Worm (Caenorhabditis elegans) whole organism, young adult: ENCODE data around the gene C03F11.2.

Source experiments
- B0035.1 ChIP-seq: sonication (generic microtip); optimal IDR thresholded peaks from 2 replicates; lab custom pipeline; 2016; ENCODE audit warnings: missing genetic modification characterization, mild to moderate bottlenecking, missing compliant biosample characterization, missing genotype, missing genetic modification reagents
- B0261.1 ChIP-seq: sonication (generic microtip); optimal IDR thresholded peaks from 2 replicates; lab custom pipeline; 2016; ENCODE audit warnings: mild to moderate bottlenecking, missing genetic modification characterization, moderate library complexity, missing compliant biosample characterization
- F37B4.10 ChIP-seq: fragments of 200-800 bp; sonication (Bioruptor generic); IDR thresholded peaks from 2 replicates; pipeline ENCODE4 v1.3.6; 2022; ENCODE audit warnings: missing genetic modification characterization, missing compliant biosample characterization
- F39B2.1 ChIP-seq: fragments of 200-800 bp; sonication (Bioruptor generic); IDR thresholded peaks from 2 replicates; pipeline ENCODE4 v1.3.6; 2022; ENCODE audit warnings: missing genetic modification reagents, missing genetic modification characterization, missing compliant biosample characterization
- F49E8.2 ChIP-seq: sonication (generic microtip); optimal IDR thresholded peaks from 3 replicates; lab custom pipeline; 2017; ENCODE audit warnings: missing genetic modification characterization, mild to moderate bottlenecking, missing compliant biosample characterization, antibody characterized with exemption, moderate library complexity; ENCODE audit not compliant: insufficient read depth
- F57C9.4 ChIP-seq: sonication (generic microtip); optimal IDR thresholded peaks from 2 replicates; lab custom pipeline; 2017; ENCODE audit warnings: mild to moderate bottlenecking, missing genetic modification characterization, missing compliant biosample characterization
- K11D2.4 ChIP-seq: fragments of 200-800 bp; sonication (Bioruptor generic); IDR thresholded peaks from 2 replicates; pipeline ENCODE4 v1.3.6; 2022; ENCODE audit warnings: missing genetic modification reagents, missing genetic modification characterization, missing compliant biosample characterization
- T26A5.8 ChIP-seq: sonication (generic microtip); optimal IDR thresholded peaks from 2 replicates; lab custom pipeline; 2016; ENCODE audit warnings: missing genetic modification characterization, missing compliant biosample characterization
- Y53G8AR.9 ChIP-seq: fragments of 200-800 bp; sonication (Bioruptor generic); conservative IDR thresholded peaks from 2 replicates; pipeline ENCODE4 v1.3.6; 2022; ENCODE audit warnings: missing genetic modification reagents, missing genetic modification characterization, missing compliant biosample characterization
- Y95B8A.8 ChIP-seq: fragments of 200-800 bp; sonication (Bioruptor generic); IDR thresholded peaks from 2 replicates; pipeline ENCODE4 v1.3.6; 2022; ENCODE audit warnings: missing genetic modification reagents, missing genetic modification characterization, missing compliant biosample characterization
- ama-1 ChIP-seq, 3 experiments: fragments of 150-350 bp in 1 of 3; sonication (generic microtip) in 2 of 3; optimal IDR thresholded peaks; 2 replicates each; lab custom pipeline; 2014 to 2018; ENCODE audit warnings: missing biosample characterization in 2 of 3, missing genetic modification characterization in 2 of 3, missing genetic modification reagents in 2 of 3
- atf-7 ChIP-seq: sonication (generic microtip); optimal IDR thresholded peaks from 2 replicates; lab custom pipeline; 2017; ENCODE audit warnings: mild to moderate bottlenecking, missing genetic modification characterization, missing compliant biosample characterization
- attf-5 ChIP-seq: fragments of 200-800 bp; sonication (Bioruptor generic); optimal IDR thresholded peaks from 2 replicates; lab custom pipeline; 2018; ENCODE audit warnings: mild to moderate bottlenecking, missing genetic modification characterization, missing compliant biosample characterization
- ceh-40 ChIP-seq: fragments of 200-800 bp; sonication (Bioruptor generic); IDR thresholded peaks from 2 replicates; pipeline ENCODE4 v1.3.6; 2022; ENCODE audit warnings: missing genetic modification characterization, missing compliant biosample characterization
- ceh-58 ChIP-seq: fragments of 200-800 bp; sonication (Bioruptor generic); IDR thresholded peaks from 2 replicates; pipeline ENCODE4 v1.3.6; 2022; ENCODE audit warnings: missing genetic modification characterization, missing compliant biosample characterization
- dpff-1 ChIP-seq: sonication (generic microtip); optimal IDR thresholded peaks from 2 replicates; lab custom pipeline; 2017; ENCODE audit warnings: mild to moderate bottlenecking, missing genetic modification characterization, missing compliant biosample characterization
- egl-18 ChIP-seq: fragments of 200-800 bp; sonication (Bioruptor generic); IDR thresholded peaks from 2 replicates; pipeline ENCODE4 v1.3.6; 2022; ENCODE audit warnings: missing genetic modification reagents, missing genetic modification characterization, missing compliant biosample characterization
- ets-4 ChIP-seq: fragments of 200-800 bp; sonication (Bioruptor generic); optimal IDR thresholded peaks from 2 replicates; lab custom pipeline; 2018; ENCODE audit warnings: mild to moderate bottlenecking, missing genetic modification characterization, missing compliant biosample characterization
- him-1 ChIP-seq: sonication (generic microtip); optimal IDR thresholded peaks from 2 replicates; lab custom pipeline; 2016; ENCODE audit warnings: missing genotype, missing genetic modification reagents, missing genetic modification characterization, missing compliant biosample characterization
- hlh-26 ChIP-seq: fragments of 200-800 bp; sonication (Bioruptor generic); conservative IDR thresholded peaks from 2 replicates; pipeline ENCODE4 v1.3.6; 2022; ENCODE audit warnings: missing genetic modification reagents, missing genetic modification characterization, missing compliant biosample characterization
- hrde-1 ChIP-seq: sonication (generic microtip); optimal IDR thresholded peaks from 2 replicates; lab custom pipeline; 2016; ENCODE audit warnings: missing genetic modification characterization, mild to moderate bottlenecking, missing compliant biosample characterization, moderate library complexity, missing genotype, missing genetic modification reagents, borderline replicate concordance
- lag-1 ChIP-seq: fragments of 200-800 bp; sonication (Bioruptor generic); IDR thresholded peaks from 2 replicates; pipeline ENCODE4 v1.3.6; 2022; ENCODE audit warnings: missing genetic modification reagents, missing genetic modification characterization, missing compliant biosample characterization
- let-607 ChIP-seq, 2 experiments: fragments of 200-800 bp in 1 of 2; sonication (Bioruptor generic) in 1 of 2; sonication (generic microtip) in 1 of 2; optimal IDR thresholded peaks; 2 replicates each; lab custom pipeline; 2016 to 2018; ENCODE audit warnings: mild to moderate bottlenecking in 2 of 2, missing compliant biosample characterization in 2 of 2, missing genetic modification characterization in 2 of 2, moderate library complexity in 2 of 2, missing genotype in 1 of 2
- lin-26 ChIP-seq: fragments of 200-800 bp; sonication (Bioruptor generic); IDR thresholded peaks from 2 replicates; pipeline ENCODE4 v1.3.6; 2022; ENCODE audit warnings: missing genetic modification reagents, missing genetic modification characterization, missing compliant biosample characterization
- lin-35 ChIP-seq, 3 experiments: fragments of 150-350 bp in 2 of 3; sonication (generic microtip) in 1 of 3; optimal IDR thresholded peaks; 2 replicates each; lab custom pipeline; 2014 to 2018; ENCODE audit warnings: missing biosample characterization in 3 of 3, missing genetic modification characterization in 3 of 3, missing genetic modification reagents in 3 of 3
- lin-40 ChIP-seq: sonication (generic microtip); optimal IDR thresholded peaks from 2 replicates; lab custom pipeline; 2016; ENCODE audit warnings: missing genetic modification characterization, mild to moderate bottlenecking, missing compliant biosample characterization, missing genotype, missing genetic modification reagents
- lsl-1 ChIP-seq: fragments of 200-800 bp; sonication (Bioruptor generic); optimal IDR thresholded peaks from 2 replicates; lab custom pipeline; 2018; ENCODE audit warnings: mild to moderate bottlenecking, missing genetic modification characterization, moderate library complexity, missing compliant biosample characterization
- lsy-27 ChIP-seq: sonication (generic microtip); optimal IDR thresholded peaks from 2 replicates; lab custom pipeline; 2017; ENCODE audit warnings: missing genetic modification characterization, mild to moderate bottlenecking, missing compliant biosample characterization, antibody characterized with exemption, missing genotype, borderline replicate concordance; ENCODE audit not compliant: insufficient read depth
- mes-4 ChIP-seq: sonication (generic microtip); optimal IDR thresholded peaks from 2 replicates; lab custom pipeline; 2016; ENCODE audit warnings: missing genotype, missing genetic modification characterization, missing compliant biosample characterization
- mxl-1 ChIP-seq: sonication (generic microtip); optimal IDR thresholded peaks from 2 replicates; lab custom pipeline; 2016; ENCODE audit warnings: missing genetic modification characterization, missing compliant biosample characterization
- nhr-27 ChIP-seq: fragments of 200-800 bp; sonication (Bioruptor generic); optimal IDR thresholded peaks from 2 replicates; lab custom pipeline; 2018; ENCODE audit warnings: mild to moderate bottlenecking, missing genetic modification characterization, moderate library complexity, missing compliant biosample characterization
- nhr-90 ChIP-seq: sonication (generic microtip); optimal IDR thresholded peaks from 2 replicates; lab custom pipeline; 2016; ENCODE audit warnings: missing genotype, mild to moderate bottlenecking, missing genetic modification characterization, missing compliant biosample characterization
- pbrm-1 ChIP-seq: fragments of 200-800 bp; sonication (Bioruptor generic); IDR thresholded peaks from 2 replicates; pipeline ENCODE4 v1.3.6; 2022; ENCODE audit warnings: missing genetic modification reagents, missing genetic modification characterization, missing compliant biosample characterization
- rcor-1 ChIP-seq: fragments of 200-800 bp; sonication (Bioruptor generic); IDR thresholded peaks from 2 replicates; pipeline ENCODE4 v1.3.6; 2022; ENCODE audit warnings: missing genetic modification reagents, missing genetic modification characterization, missing compliant biosample characterization
- repo-1 ChIP-seq: sonication (generic microtip); optimal IDR thresholded peaks from 2 replicates; lab custom pipeline; 2017; ENCODE audit warnings: mild to moderate bottlenecking, missing genetic modification characterization, missing compliant biosample characterization
- rpc-1 ChIP-seq, 2 experiments: fragments of 150-350 bp in 1 of 2; sonication (generic microtip) in 1 of 2; optimal IDR thresholded peaks; 2 replicates each; lab custom pipeline; 2014 to 2018; ENCODE audit warnings: missing biosample characterization in 1 of 2, missing genetic modification characterization in 1 of 2, missing genetic modification reagents in 1 of 2, missing genotype in 1 of 2
- sdz-38 ChIP-seq: sonication (generic microtip); optimal IDR thresholded peaks from 2 replicates; lab custom pipeline; 2016; ENCODE audit warnings: missing genotype, missing genetic modification characterization, missing compliant biosample characterization
- snpc-1.3 ChIP-seq: sonication (generic microtip); optimal IDR thresholded peaks from 2 replicates; lab custom pipeline; 2017; ENCODE audit warnings: missing genetic modification characterization, mild to moderate bottlenecking, missing compliant biosample characterization, antibody characterized with exemption, moderate library complexity, missing genotype, missing genetic modification reagents; ENCODE audit not compliant: insufficient read depth
- snpc-3.4 ChIP-seq: sonication (generic microtip); optimal IDR thresholded peaks from 2 replicates; lab custom pipeline; 2017; ENCODE audit warnings: missing genetic modification characterization, mild to moderate bottlenecking, missing compliant biosample characterization, antibody characterized with exemption, moderate library complexity, missing genotype, missing genetic modification reagents
- somi-1 ChIP-seq: fragments of 200-800 bp; sonication (Bioruptor generic); optimal IDR thresholded peaks from 2 replicates; lab custom pipeline; 2018; ENCODE audit warnings: mild to moderate bottlenecking, missing genetic modification characterization, missing compliant biosample characterization
- tbp1 ChIP-seq: fragments of 200-800 bp; sonication (Bioruptor generic); optimal IDR thresholded peaks from 2 replicates; lab custom pipeline; 2018; ENCODE audit warnings: mild to moderate bottlenecking, missing genetic modification characterization, missing compliant biosample characterization
- tbx-9 ChIP-seq: sonication (generic microtip); optimal IDR thresholded peaks from 2 replicates; lab custom pipeline; 2016; ENCODE audit warnings: borderline replicate concordance, missing genetic modification characterization, inconsistent platforms, missing compliant biosample characterization
- tlf-1 ChIP-seq: fragments of 200-800 bp; sonication (Bioruptor generic); optimal IDR thresholded peaks from 2 replicates; lab custom pipeline; 2018; ENCODE audit warnings: mild to moderate bottlenecking, missing genetic modification characterization, missing compliant biosample characterization
- xnd-1 ChIP-seq: sonication (generic microtip); optimal IDR thresholded peaks from 2 replicates; lab custom pipeline; 2016; ENCODE audit warnings: missing genotype, missing genetic modification reagents, missing genetic modification characterization, missing compliant biosample characterization
- zfh-2 ChIP-seq: fragments of 200-800 bp; sonication (Bioruptor generic); conservative IDR thresholded peaks from 2 replicates; pipeline ENCODE4 v1.3.6; 2022; ENCODE audit warnings: missing genetic modification reagents, missing genetic modification characterization, missing compliant biosample characterization
- zim-3 ChIP-seq: sonication (generic microtip); optimal IDR thresholded peaks from 2 replicates; lab custom pipeline; 2017; ENCODE audit warnings: mild to moderate bottlenecking, missing genetic modification characterization, moderate library complexity, missing compliant biosample characterization
- ztf-3 ChIP-seq: fragments of 200-800 bp; sonication (Bioruptor generic); optimal IDR thresholded peaks from 2 replicates; lab custom pipeline; 2018; ENCODE audit warnings: mild to moderate bottlenecking, missing genetic modification characterization, missing compliant biosample characterization
- ztf-6 ChIP-seq: fragments of 200-800 bp; sonication (Bioruptor generic); IDR thresholded peaks from 2 replicates; pipeline ENCODE4 v1.3.6; 2022; ENCODE audit warnings: missing genetic modification reagents, missing genetic modification characterization, missing compliant biosample characterization

The C03F11.2 gene

DNA sequence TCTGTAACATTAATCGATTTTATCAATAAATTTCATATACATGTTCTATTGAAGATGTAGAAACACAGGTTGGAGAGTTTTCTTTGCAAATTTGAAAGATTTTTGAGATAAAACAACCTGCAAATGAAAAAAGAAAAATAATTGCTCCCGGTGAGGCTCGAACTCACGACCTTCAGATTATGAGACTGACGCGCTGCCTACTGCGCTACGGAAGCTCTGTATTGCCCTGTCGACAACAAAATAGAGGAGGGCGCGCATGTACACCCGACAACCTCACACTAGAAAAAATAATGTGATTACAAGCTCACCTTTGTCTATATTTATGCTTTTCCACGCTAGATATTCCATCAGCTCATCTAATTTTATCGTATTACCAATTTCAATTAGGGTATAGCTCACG lies 10.1 kb upstream of the C03F11.2 start (continued):
- no peak for TF ChIP-seq F39B2.1 (GFP tag; lab: Robert Waterston, UW)
- TF ChIP-seq attf-5 (GFP tag; lab: Kevin White, UChicago), result no peak
- TF ChIP-seq dpff-1 (tag; lab: Kevin White, UChicago), result no peak
- TF ChIP-seq Y53G8AR.9, result no peak
- TF ChIP-seq snpc-1.3 (tag; lab: Kevin White, UChicago), result peak; percentile 39
- no peak for TF ChIP-seq somi-1 (GFP tag; lab: Kevin White, UChicago)
- TF ChIP-seq nhr-90 (tag; lab: Kevin White, UChicago), result peak; percentile 74
- TF ChIP-seq ceh-40 (GFP tag; lab: Robert Waterston, UW), result peak; percentile 48; the same call in 1 of the 2 replicates
- TF ChIP-seq egl-18, result no peak
- TF ChIP-seq mes-4 (tag; lab: Kevin White, UChicago), result peak; percentile 32
- TF ChIP-seq zfh-2 (GFP tag; lab: Robert Waterston, UW), result no peak
- TF ChIP-seq snpc-3.4 (tag; lab: Kevin White, UChicago), result peak; percentile 47
- no peak for TF ChIP-seq Y95B8A.8 (GFP tag; lab: Robert Waterston, UW)
- no peak for TF ChIP-seq ets-4 (GFP tag; lab: Kevin White, UChicago)
- no peak for TF ChIP-seq B0035.1
- TF ChIP-seq atf-7, result peak; percentile 7
- TF ChIP-seq sdz-38 (tag; lab: Kevin White, UChicago), result no peak
- TF ChIP-seq xnd-1 (tag; lab: Kevin White, UChicago), result no peak
- no peak for TF ChIP-seq nhr-27 (tag; lab: Kevin White, UChicago)
- TF ChIP-seq zim-3, result no peak
- TF ChIP-seq tbx-9 (tag; lab: Kevin White, UChicago), result no peak
- TF ChIP-seq him-1 (tag; lab: Kevin White, UChicago), result peak; percentile 92
- no peak for TF ChIP-seq F57C9.4 (tag; lab: Kevin White, UChicago)
- peak; percentile 12 for TF ChIP-seq hrde-1 (tag; lab: Kevin White, UChicago)
- no peak for TF ChIP-seq let-607 (tag; optimal IDR thresholded peaks at IDR 0.05; lab: Kevin White, UChicago)
- peak; percentile 74 for TF ChIP-seq rcor-1 (GFP tag; lab: Robert Waterston, UW)
- TF ChIP-seq ceh-58 (GFP tag; lab: Robert Waterston, UW), result no peak
- no peak for TF ChIP-seq ztf-6
- TF ChIP-seq ama-1 (optimal IDR thresholded peaks at IDR 0.05; lab: Kevin White, UChicago), result no peak
- no peak for TF ChIP-seq ama-1 (GFP tag; optimal IDR thresholded peaks at IDR 0.05; lab: Kevin White, UChicago)
- no peak for TF ChIP-seq F37B4.10 (GFP tag; lab: Robert Waterston, UW)
- no peak for TF ChIP-seq lsl-1 (GFP tag; lab: Kevin White, UChicago)
- peak; percentile 80 for TF ChIP-seq rpc-1 (optimal IDR thresholded peaks at IDR 0.05; lab: Kevin White, UChicago)
- TF ChIP-seq rpc-1 (tag; optimal IDR thresholded peaks at IDR 0.05; lab: Kevin White, UChicago), result peak; percentile 89
- no peak for TF ChIP-seq lin-40
- TF ChIP-seq F49E8.2 (tag; lab: Kevin White, UChicago), result no peak
- TF ChIP-seq repo-1 (tag; lab: Kevin White, UChicago), result no peak
- peak; percentile 51; the same call in 1 of the 2 replicates for TF ChIP-seq pbrm-1
- TF ChIP-seq B0261.1 (tag; lab: Kevin White, UChicago), result peak; percentile 91
- TF ChIP-seq mxl-1, result peak; percentile 77
- TF ChIP-seq T26A5.8, result no peak
- no peak for TF ChIP-seq lin-35 (GFP tag; optimal IDR thresholded peaks at IDR 0.05; lab: Kevin White, UChicago)
- TF ChIP-seq lag-1 (GFP tag; lab: Robert Waterston, UW), result no peak
- peak; percentile 92 for TF ChIP-seq tbp1
- no peak for TF ChIP-seq tlf-1
- no peak for TF ChIP-seq hlh-26 (GFP tag; lab: Robert Waterston, UW)
- no peak for TF ChIP-seq ztf-3 (GFP tag; lab: Kevin White, UChicago)
- no peak for TF ChIP-seq lsy-27 (tag; lab: Kevin White, UChicago)
- peak; percentile 78 for TF ChIP-seq lin-26
- no peak for TF ChIP-seq K11D2.4 (GFP tag; lab: Robert Waterston, UW)
